Fruit fly (Drosophila melanogaster): ENCODE data around the gene CG31278.

dm6 chr3R:10658783-10659182 is 49.4 kb downstream of the CG31278 start:
- TF ChIP-seq insv (optimal IDR thresholded peaks at IDR 0.05): no peak
- no peak for TF ChIP-seq psq (optimal IDR thresholded peaks at IDR 0.05)
- no peak for TF ChIP-seq h (optimal IDR thresholded peaks at IDR 0.05)
- no peak for TF ChIP-seq ttk (optimal IDR thresholded peaks at IDR 0.05)
- TF ChIP-seq Myc (optimal IDR thresholded peaks at IDR 0.05): no peak
- TF ChIP-seq Sin3A (optimal IDR thresholded peaks at IDR 0.05): no peak

Data from Kc167 (cell line).